Worm (Caenorhabditis elegans): ENCODE measurements around the gene nlp-21.
A peak's percentile ranks its signal among the peaks of the same experiment; 100 is the strongest.

The nlp-21 gene

ce11 chrIII:11344125-11344524, 48.9 kb downstream of the nlp-21 start:
- no peak for TF ChIP-seq ZK546.5 (tag; optimal IDR thresholded peaks at IDR 0.05)
- TF ChIP-seq ceh-16 (tag; optimal IDR thresholded peaks at IDR 0.05), result no peak
- TF ChIP-seq nfya-1 (tag; optimal IDR thresholded peaks at IDR 0.05; ENCODE audit: insufficient read depth), result no peak
- no peak for TF ChIP-seq unc-62 (GFP tag; optimal IDR thresholded peaks at IDR 0.05)
- TF ChIP-seq ceh-28 (tag; optimal IDR thresholded peaks at IDR 0.05), result peak; percentile 90

DNA sequence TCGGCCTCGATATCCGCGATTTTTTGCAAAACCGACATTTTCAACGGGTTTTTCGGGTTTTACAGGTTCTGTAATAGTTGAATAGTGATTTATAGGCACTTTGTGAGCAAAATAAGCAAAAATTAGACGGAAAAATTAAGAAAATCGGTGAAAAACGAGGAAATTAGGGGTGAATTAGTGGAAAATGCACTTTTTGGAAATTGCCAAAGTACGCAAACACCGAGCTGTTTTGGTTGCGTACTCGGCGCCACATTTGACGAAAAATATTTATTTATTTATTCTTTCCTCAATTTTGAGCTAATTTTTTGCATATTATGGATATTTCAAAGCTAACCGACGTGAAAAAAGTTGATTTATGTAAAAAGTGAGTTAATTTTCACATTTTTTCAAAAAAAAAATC, 50.0 kb downstream of the nlp-21 start, which contains the start of the genes T28D6.6 and pen-2:
TSS of gene T28D6.6 (minus strand) at position 68 of the 400 bp plus-strand sequence.
TSS of gene pen-2 (plus strand) at position 282 of the 400 bp plus-strand sequence.
- no peak for TF ChIP-seq egl-5 (tag; optimal IDR thresholded peaks at IDR 0.05)
- TF ChIP-seq lin-39 (tag; optimal IDR thresholded peaks at IDR 0.05), result peak; percentile 10
- no peak for TF ChIP-seq mml-1 (tag; optimal IDR thresholded peaks at IDR 0.05)
- no peak for TF ChIP-seq fkh-2 (tag; optimal IDR thresholded peaks at IDR 0.05)
- no peak for TF ChIP-seq eor-1 (tag; optimal IDR thresholded peaks at IDR 0.05)
- no peak for TF ChIP-seq R02D3.7 (tag; optimal IDR thresholded peaks at IDR 0.05)
- peak; percentile 35 for TF ChIP-seq hmg-11 (tag; optimal IDR thresholded peaks at IDR 0.05)
- no peak for TF ChIP-seq nhr-76 (tag; optimal IDR thresholded peaks at IDR 0.05)
- no peak for TF ChIP-seq nhr-25 (tag; optimal IDR thresholded peaks at IDR 0.05)
- no peak for TF ChIP-seq elt-2 (tag; optimal IDR thresholded peaks at IDR 0.05)
- TF ChIP-seq sea-2 (GFP tag; optimal IDR thresholded peaks at IDR 0.05), result no peak
- no peak for TF ChIP-seq tbx-2 (tag; optimal IDR thresholded peaks at IDR 0.05)
- no peak for TF ChIP-seq mdl-1 (tag; optimal IDR thresholded peaks at IDR 0.05)
- no peak for TF ChIP-seq nhr-11 (tag; optimal IDR thresholded peaks at IDR 0.05)
- TF ChIP-seq nfya-1 (tag; optimal IDR thresholded peaks at IDR 0.05; ENCODE audit: insufficient read depth), result peak; percentile 35
- TF ChIP-seq lsy-12 (tag; optimal IDR thresholded peaks at IDR 0.05), result no peak
- TF ChIP-seq snpc-4 (tag; optimal IDR thresholded peaks at IDR 0.05), result no peak
- no peak for TF ChIP-seq pqm-1 (tag; optimal IDR thresholded peaks at IDR 0.05)
- TF ChIP-seq nhr-23 (tag; optimal IDR thresholded peaks at IDR 0.05), result no peak
- TF ChIP-seq jun-1 (tag; optimal IDR thresholded peaks at IDR 0.05), result no peak
- TF ChIP-seq nhr-77 (tag; optimal IDR thresholded peaks at IDR 0.05), result no peak
- no peak for TF ChIP-seq unc-39 (tag; optimal IDR thresholded peaks at IDR 0.05)
- TF ChIP-seq pha-4 (tag; optimal IDR thresholded peaks at IDR 0.05), result peak; percentile 35
- no peak for TF ChIP-seq ama-1 (optimal IDR thresholded peaks at IDR 0.05)
- TF ChIP-seq lin-15B (tag; optimal IDR thresholded peaks at IDR 0.05), result no peak
- TF ChIP-seq ceh-82 (tag; optimal IDR thresholded peaks at IDR 0.05), result no peak
- no peak for TF ChIP-seq nhr-237 (tag; optimal IDR thresholded peaks at IDR 0.05)
- TF ChIP-seq elt-3 (tag; optimal IDR thresholded peaks at IDR 0.05), result no peak
- TF ChIP-seq nhr-67 (tag; optimal IDR thresholded peaks at IDR 0.05), result no peak
- no peak for TF ChIP-seq elt-1 (tag; optimal IDR thresholded peaks at IDR 0.05)

DNA sequence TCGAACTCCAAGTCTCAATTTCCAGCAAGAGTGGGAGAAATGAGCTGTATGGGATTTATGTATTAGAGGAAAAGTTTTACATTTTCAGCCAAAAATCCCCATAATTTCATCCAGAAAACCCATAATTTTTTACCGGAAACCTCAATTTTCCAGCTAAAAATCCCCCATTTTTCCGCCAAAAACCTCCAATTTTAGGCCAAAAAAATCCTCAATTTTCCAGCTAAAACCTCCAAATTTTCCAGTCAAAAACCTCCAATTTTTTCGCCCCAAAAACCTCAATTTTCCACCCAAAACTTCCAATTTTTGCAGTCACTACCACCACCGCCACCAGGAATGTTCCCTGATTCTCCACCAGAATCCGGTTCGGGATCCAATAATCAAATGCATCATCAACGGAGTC, 51.6 kb downstream of the nlp-21 start:
- no peak for TF ChIP-seq ZK546.5 (tag; optimal IDR thresholded peaks at IDR 0.05)

Measured in whole organism, L3 larva.